Fruit fly (Drosophila melanogaster): Measurements from ENCODE around the gene rgn.

rgn gene

dm6 chr3L:21444719-21445118, 62.4 kb downstream of the rgn start, which contains the start of gene Alp1:
Gene Alp1, minus strand, starts transcription at chr3L:21444819.
- no peak for TF ChIP-seq Gug (GFP tag; IDR thresholded peaks at IDR 0.05)
- no peak for TF ChIP-seq CG6163 (GFP tag; IDR thresholded peaks at IDR 0.05)
- no peak for TF ChIP-seq CG1621 (tag; optimal IDR thresholded peaks at IDR 0.05)
- no peak for TF ChIP-seq esn (GFP tag; optimal IDR thresholded peaks at IDR 0.05)
- no peak for TF ChIP-seq CG10631 (GFP tag; optimal IDR thresholded peaks at IDR 0.05)
- no peak for TF ChIP-seq CG15336 (GFP tag; IDR thresholded peaks at IDR 0.05)

DNA sequence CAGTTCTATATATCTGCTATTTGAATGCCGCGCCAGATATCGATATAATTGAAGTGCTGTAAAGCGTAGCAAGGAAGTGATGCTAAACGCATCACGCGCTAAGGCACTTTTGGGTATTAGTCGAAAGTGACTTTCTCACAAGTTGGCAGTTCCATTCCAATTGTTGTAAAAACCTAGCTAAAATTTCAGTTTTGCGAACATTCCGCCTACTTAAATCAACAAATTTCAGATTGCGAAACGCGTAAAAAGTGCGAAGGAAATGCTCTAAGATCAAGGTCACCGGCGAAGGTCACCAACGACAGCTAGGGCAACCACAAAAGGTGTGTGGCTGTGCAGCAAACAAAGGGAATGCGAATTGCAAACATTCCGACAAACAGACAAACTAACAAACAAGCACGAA, 63.4 kb downstream of the rgn start, which contains the start of gene Syx7:
TSS of gene Syx7 (plus strand) at position 131 of the 400 bp plus-strand sequence.
- TF ChIP-seq topi (GFP tag; optimal IDR thresholded peaks at IDR 0.05) = no peak
- TF ChIP-seq CG8319 (GFP tag; optimal IDR thresholded peaks at IDR 0.05) = no peak
- no peak for TF ChIP-seq Ets21C (GFP tag; optimal IDR thresholded peaks at IDR 0.05)
- TF ChIP-seq CG15336 (GFP tag; IDR thresholded peaks at IDR 0.05) = no peak
- TF ChIP-seq Sox14 (GFP tag; optimal IDR thresholded peaks at IDR 0.05) = peak; percentile 89
- TF ChIP-seq fkh (GFP tag; optimal IDR thresholded peaks at IDR 0.05) = peak; percentile 43
- TF ChIP-seq CG31627 (GFP tag; optimal IDR thresholded peaks at IDR 0.05) = peak; percentile 17
- no peak for TF ChIP-seq CG8119 (GFP tag; IDR thresholded peaks at IDR 0.05)
- no peak for TF ChIP-seq dsx (GFP tag; optimal IDR thresholded peaks at IDR 0.05; ENCODE audit: poor library complexity, severe bottlenecking)
- no peak for TF ChIP-seq CG34406 (GFP tag; optimal IDR thresholded peaks at IDR 0.05)
- no peak for TF ChIP-seq Eip75B (GFP tag; optimal IDR thresholded peaks at IDR 0.05)
- peak; percentile 9 for TF ChIP-seq cyc (GFP tag; optimal IDR thresholded peaks at IDR 0.05)
- no peak for TF ChIP-seq CG1621 (tag; optimal IDR thresholded peaks at IDR 0.05)
- TF ChIP-seq CG6792 (GFP tag; optimal IDR thresholded peaks at IDR 0.05) = no peak
- TF ChIP-seq esn (GFP tag; optimal IDR thresholded peaks at IDR 0.05) = peak; percentile 18

DNA sequence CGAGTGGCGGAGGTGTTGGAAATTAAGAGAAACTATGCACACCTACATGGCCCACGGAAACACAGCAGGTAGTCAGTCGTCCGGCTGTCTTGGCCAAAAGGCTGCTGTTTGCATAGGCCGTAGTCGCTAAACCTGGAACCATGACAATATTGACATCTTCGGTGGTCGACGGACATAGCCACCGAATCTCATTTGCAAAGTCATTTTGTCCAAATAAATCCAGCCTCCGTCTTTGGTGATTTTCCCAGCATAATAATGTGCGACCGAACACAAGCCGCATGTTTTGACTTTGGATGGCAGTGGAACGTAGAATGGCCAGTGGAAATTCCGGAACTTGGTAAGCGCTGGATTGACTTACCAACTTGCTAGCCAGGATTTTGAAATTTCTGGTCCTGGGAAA, 67.0 kb downstream of the rgn start:
- TF ChIP-seq CG8119 (GFP tag; IDR thresholded peaks at IDR 0.05) (no peak), CG34406 (GFP tag; optimal IDR thresholded peaks at IDR 0.05) (no peak), Met (GFP tag; optimal IDR thresholded peaks at IDR 0.05) (no peak), CG7368 (GFP tag; optimal IDR thresholded peaks at IDR 0.05) (no peak), CG8319 (GFP tag; optimal IDR thresholded peaks at IDR 0.05) (no peak), CG31627 (GFP tag; optimal IDR thresholded peaks at IDR 0.05) (no peak), Gug (GFP tag; IDR thresholded peaks at IDR 0.05) (no peak), pdm3 (GFP tag; optimal IDR thresholded peaks at IDR 0.05) (no peak), Hr39 (GFP tag; optimal IDR thresholded peaks at IDR 0.05) (no peak), CG11762 (GFP tag; optimal IDR thresholded peaks at IDR 0.05; ENCODE audit: insufficient read depth) (no peak), Ets21C (GFP tag; optimal IDR thresholded peaks at IDR 0.05) (no peak), CG3919 (GFP tag; optimal IDR thresholded peaks at IDR 0.05) (no peak), Lpt (GFP tag; optimal IDR thresholded peaks at IDR 0.05) (no peak), salr (GFP tag; optimal IDR thresholded peaks at IDR 0.05) (no peak), CG10631 (GFP tag; optimal IDR thresholded peaks at IDR 0.05) (no peak), vri (GFP tag; optimal IDR thresholded peaks at IDR 0.05) (no peak), spab (GFP tag; optimal IDR thresholded peaks at IDR 0.05) (no peak)

dm6 chr3L:21450486-21450885, 68.2 kb downstream of the rgn start:
- no peak for TF ChIP-seq Ets96B (tag; optimal IDR thresholded peaks at IDR 0.05)
- TF ChIP-seq CG6276 (GFP tag; optimal IDR thresholded peaks at IDR 0.05) = no peak
- TF ChIP-seq Eip78C (GFP tag) = peak; percentile 16

dm6 chr3L:21453623-21454022, 71.3 kb downstream of the rgn start:
- peak; percentile 49 for TF ChIP-seq CG6792 (GFP tag; optimal IDR thresholded peaks at IDR 0.05)
- TF ChIP-seq Sox102F (GFP tag; optimal IDR thresholded peaks at IDR 0.05) = peak; percentile 17
- no peak for TF ChIP-seq cyc (GFP tag; optimal IDR thresholded peaks at IDR 0.05)
- TF ChIP-seq fkh (GFP tag; optimal IDR thresholded peaks at IDR 0.05) = no peak
- TF ChIP-seq CG10669 (GFP tag; optimal IDR thresholded peaks at IDR 0.05) = peak; percentile 68
- no peak for TF ChIP-seq Smox (GFP tag; optimal IDR thresholded peaks at IDR 0.05)
- TF ChIP-seq topi (GFP tag; optimal IDR thresholded peaks at IDR 0.05) = peak; percentile 29
- TF ChIP-seq Eip93F (GFP tag; optimal IDR thresholded peaks at IDR 0.05) = no peak
- peak; percentile 42 for TF ChIP-seq CG6808 (GFP tag; optimal IDR thresholded peaks at IDR 0.05)
- no peak for TF ChIP-seq CG11294 (GFP tag; IDR thresholded peaks at IDR 0.05)
- TF ChIP-seq CG15336 (GFP tag; IDR thresholded peaks at IDR 0.05) = peak; percentile 40; the same call in 1 of the 2 replicates
- TF ChIP-seq Eip78C (GFP tag) = peak; percentile 86
- no peak for TF ChIP-seq CG4318 (GFP tag; optimal IDR thresholded peaks at IDR 0.05)
- peak; percentile 29 for TF ChIP-seq CG32006 (GFP tag; optimal IDR thresholded peaks at IDR 0.05)
- no peak for TF ChIP-seq CG16779 (tag; optimal IDR thresholded peaks at IDR 0.05)
- TF ChIP-seq CG7368 (GFP tag; optimal IDR thresholded peaks at IDR 0.05) = peak; percentile 21
- TF ChIP-seq pdm3 (GFP tag; optimal IDR thresholded peaks at IDR 0.05) = peak; percentile 59
- no peak for TF ChIP-seq Ets21C (GFP tag; optimal IDR thresholded peaks at IDR 0.05)
- no peak for TF ChIP-seq Lpt (GFP tag; optimal IDR thresholded peaks at IDR 0.05)
- peak; percentile 68 for TF ChIP-seq CG3919 (GFP tag; optimal IDR thresholded peaks at IDR 0.05)
- TF ChIP-seq CG8119 (GFP tag; IDR thresholded peaks at IDR 0.05) = peak; percentile 45; the same call in 1 of the 3 replicates
- peak; percentile 31 for TF ChIP-seq CG8632 (GFP tag; optimal IDR thresholded peaks at IDR 0.05)
- peak; percentile 14 for TF ChIP-seq Hr39 (GFP tag; optimal IDR thresholded peaks at IDR 0.05)
- TF ChIP-seq ss (GFP tag; optimal IDR thresholded peaks at IDR 0.05) = peak; percentile 17 to 55

All from whole organism, prepupa.